Worm (Caenorhabditis elegans): ENCODE data around the gene aly-1.

Gene aly-1

ce11 chrIV:9150175-9150574, 41.4 kb downstream of the aly-1 start, which contains the start of gene F23B2.7:
TSS of gene F23B2.7 (plus strand) at chrIV:9150475.
- TF ChIP-seq elt-2 (tag; optimal IDR thresholded peaks at IDR 0.05): no peak
- TF ChIP-seq ceh-82 (tag; optimal IDR thresholded peaks at IDR 0.05): no peak
- no peak for TF ChIP-seq egl-5 (tag; optimal IDR thresholded peaks at IDR 0.05)
- TF ChIP-seq nhr-28 (tag; optimal IDR thresholded peaks at IDR 0.05): no peak
- no peak for TF ChIP-seq nhr-67 (tag; optimal IDR thresholded peaks at IDR 0.05)
- no peak for TF ChIP-seq ZK546.5 (tag; optimal IDR thresholded peaks at IDR 0.05)
- TF ChIP-seq jun-1 (tag; optimal IDR thresholded peaks at IDR 0.05): no peak
- TF ChIP-seq ceh-28 (tag; optimal IDR thresholded peaks at IDR 0.05): no peak
- no peak for TF ChIP-seq snpc-4 (tag; optimal IDR thresholded peaks at IDR 0.05)
- no peak for TF ChIP-seq ceh-16 (tag; optimal IDR thresholded peaks at IDR 0.05)
- no peak for TF ChIP-seq lsy-12 (tag; optimal IDR thresholded peaks at IDR 0.05)
- no peak for TF ChIP-seq zag-1 (tag; optimal IDR thresholded peaks at IDR 0.05)
- TF ChIP-seq nhr-43 (tag; optimal IDR thresholded peaks at IDR 0.05; ENCODE audit: poor library complexity, severe bottlenecking): no peak
- no peak for TF ChIP-seq lin-39 (tag; optimal IDR thresholded peaks at IDR 0.05)
- no peak for TF ChIP-seq egl-27 (tag; optimal IDR thresholded peaks at IDR 0.05)
- no peak for TF ChIP-seq unc-62 (GFP tag; optimal IDR thresholded peaks at IDR 0.05)
- no peak for TF ChIP-seq ama-1 (optimal IDR thresholded peaks at IDR 0.05)
- no peak for TF ChIP-seq fos-1 (tag; optimal IDR thresholded peaks at IDR 0.05)

- no peak for TF ChIP-seq zag-1 (tag; optimal IDR thresholded peaks at IDR 0.05)
- TF ChIP-seq nhr-237 (tag; optimal IDR thresholded peaks at IDR 0.05): no peak
- no peak for TF ChIP-seq lin-15B (tag; optimal IDR thresholded peaks at IDR 0.05)
- no peak for TF ChIP-seq lin-39 (tag; optimal IDR thresholded peaks at IDR 0.05)
- no peak for TF ChIP-seq tbx-2 (tag; optimal IDR thresholded peaks at IDR 0.05)
- no peak for TF ChIP-seq R02D3.7 (tag; optimal IDR thresholded peaks at IDR 0.05)
- TF ChIP-seq ama-1 (optimal IDR thresholded peaks at IDR 0.05): no peak
- TF ChIP-seq mml-1 (tag; optimal IDR thresholded peaks at IDR 0.05): no peak
- TF ChIP-seq egl-27 (tag; optimal IDR thresholded peaks at IDR 0.05): no peak
- TF ChIP-seq ceh-82 (tag; optimal IDR thresholded peaks at IDR 0.05): no peak
- no peak for TF ChIP-seq pha-4 (tag; optimal IDR thresholded peaks at IDR 0.05)
- TF ChIP-seq mdl-1 (tag; optimal IDR thresholded peaks at IDR 0.05): no peak
- no peak for TF ChIP-seq ceh-16 (tag; optimal IDR thresholded peaks at IDR 0.05)
- TF ChIP-seq fkh-10 (GFP tag; optimal IDR thresholded peaks at IDR 0.05): no peak
- no peak for TF ChIP-seq skn-1 (tag; optimal IDR thresholded peaks at IDR 0.05)
- no peak for TF ChIP-seq daf-12 (tag; optimal IDR thresholded peaks at IDR 0.05)
- no peak for TF ChIP-seq jun-1 (tag; optimal IDR thresholded peaks at IDR 0.05)
Observed at ce11 chrIV:9154263-9154662, 45.5 kb downstream of the aly-1 start, which contains the start of gene F23B2.10. TSS of gene F23B2.10 (minus strand) at chrIV:9154363.
